Worm (Caenorhabditis elegans) whole organism, L1 larva: ENCODE data around the gene srt-56.

Source experiments
- irx-1 ChIP-seq: sonication (generic microtip); optimal IDR thresholded peaks from 2 replicates; lab custom pipeline; 2016; ENCODE audit warnings: missing genetic modification characterization, missing compliant biosample characterization
- lin-15B ChIP-seq: fragments of 150-350 bp; sonication (generic microtip); optimal IDR thresholded peaks from 3 replicates; lab custom pipeline; 2014; ENCODE audit warnings: missing biosample characterization, missing genetic modification characterization
- lsy-2 ChIP-seq, 2 experiments: fragments of 150-350 bp; optimal IDR thresholded peaks; 2 replicates each; lab custom pipeline; 2014; ENCODE audit warnings: missing biosample characterization in 2 of 2, missing genetic modification characterization in 2 of 2

ce11 chrV:3127670-3128069 is 6.0 kb upstream of the srt-56 start, which contains the start of gene Y73C8C.10:
- no peak for TF ChIP-seq lsy-2 (tag; optimal IDR thresholded peaks at IDR 0.05; lab: Kevin White, UChicago)
- no peak for TF ChIP-seq irx-1 (tag; lab: Kevin White, UChicago)
- no peak for TF ChIP-seq lin-15B (tag; lab: Kevin White, UChicago)
